In genomic region chrX:17294979-17295378, dm6 we compare ENCODE assay signal across 4 fruit fly cellular contexts.
TF ChIP-seq lines count a peak whose summit lies in the region.

No protein-coding gene starts in this region.

- no peak for TF ChIP-seq CTCF in whole organism, embryonic (GFP tag; optimal IDR thresholded peaks at IDR 0.05; lab: Kevin White, UChicago)

TF ChIP-seq in whole organism, embryonic, 481 proteins besides CTCF, POLR2A, EP300 and RAD21 (continues in another document):
- no peak for TF ChIP-seq Jarid2 (GFP tag; optimal IDR thresholded peaks at IDR 0.05; lab: Kevin White, UChicago)
- TF ChIP-seq CG11723 (GFP tag; optimal IDR thresholded peaks at IDR 0.05; lab: Kevin White, UChicago) = no peak
- peak; percentile 49; the same call in 1 of the 2 replicates for TF ChIP-seq vvl (GFP tag; IDR thresholded peaks at IDR 0.05; lab: Robert Waterston, UW)
- no peak for TF ChIP-seq CG32767 (GFP tag; IDR thresholded peaks at IDR 0.05; lab: Robert Waterston, UW)
- TF ChIP-seq prd (optimal IDR thresholded peaks at IDR 0.05; lab: Kevin White, UChicago) = no peak
- TF ChIP-seq prd (GFP tag; IDR thresholded peaks at IDR 0.05; lab: Robert Waterston, UW) = peak; percentile 42; the same call in 2 of the 3 replicates
- TF ChIP-seq CG4404 (GFP tag; IDR thresholded peaks at IDR 0.05; lab: Robert Waterston, UW) = 0 out of 2 replicates have a peak, but pooled peaks have one; percentile 11
- no peak for TF ChIP-seq CG10654 (GFP tag; optimal IDR thresholded peaks at IDR 0.05; lab: Kevin White, UChicago)
- TF ChIP-seq gcm (GFP tag; optimal IDR thresholded peaks at IDR 0.05; lab: Kevin White, UChicago) = no peak
- TF ChIP-seq slbo (GFP tag; IDR thresholded peaks at IDR 0.05; lab: Robert Waterston, UW) = peak; percentile 48; the same call in 1 of the 2 replicates
- peak; percentile 24 for TF ChIP-seq CG7556 (GFP tag; optimal IDR thresholded peaks at IDR 0.05; lab: Kevin White, UChicago)
- TF ChIP-seq CG17361 (GFP tag; IDR thresholded peaks at IDR 0.05; lab: Robert Waterston, UW) = peak; percentile 48; the same call in 1 of the 3 replicates
- TF ChIP-seq CG13287 (GFP tag; IDR thresholded peaks at IDR 0.05; lab: Robert Waterston, UW; ENCODE audit: partially characterized antibody) = no peak
- TF ChIP-seq CG11696 (GFP tag; IDR thresholded peaks at IDR 0.05; lab: Robert Waterston, UW) = no peak
- no peak for TF ChIP-seq CG12299 (tag; optimal IDR thresholded peaks at IDR 0.05; lab: Kevin White, UChicago)
- peak; percentile 23 for TF ChIP-seq Oli (tag; optimal IDR thresholded peaks at IDR 0.05; lab: Kevin White, UChicago)
- TF ChIP-seq HmgD (GFP tag; optimal IDR thresholded peaks at IDR 0.05; lab: Kevin White, UChicago) = no peak
- TF ChIP-seq toy (GFP tag; IDR thresholded peaks at IDR 0.05; lab: Robert Waterston, UW) = no peak
- TF ChIP-seq sens-2 (GFP tag; IDR thresholded peaks at IDR 0.05; lab: Robert Waterston, UW) = no peak
- TF ChIP-seq Hsf (GFP tag; optimal IDR thresholded peaks at IDR 0.05; lab: Kevin White, UChicago) = no peak
- TF ChIP-seq CG2678 (tag; optimal IDR thresholded peaks at IDR 0.05; lab: Kevin White, UChicago) = peak; percentile 18
- peak; percentile 12 for TF ChIP-seq CoRest (tag; optimal IDR thresholded peaks at IDR 0.05; lab: Kevin White, UChicago)

TF ChIP-seq in whole organism, prepupa, 60 proteins besides CTCF, POLR2A, EP300 and RAD21 (continues in another document):
- no peak for TF ChIP-seq fkh (GFP tag; optimal IDR thresholded peaks at IDR 0.05; lab: Kevin White, UChicago)
- no peak for TF ChIP-seq dsx (GFP tag; optimal IDR thresholded peaks at IDR 0.05; lab: Kevin White, UChicago; ENCODE audit: poor library complexity, severe bottlenecking)
- peak; percentile 37 for TF ChIP-seq CG32006 (GFP tag; optimal IDR thresholded peaks at IDR 0.05; lab: Kevin White, UChicago)
- TF ChIP-seq salr (GFP tag; optimal IDR thresholded peaks at IDR 0.05; lab: Kevin White, UChicago) = no peak
- TF ChIP-seq CG11902 (GFP tag; optimal IDR thresholded peaks at IDR 0.05; lab: Kevin White, UChicago) = no peak
- TF ChIP-seq Blimp-1 (GFP tag; optimal IDR thresholded peaks at IDR 0.05; lab: Kevin White, UChicago) = no peak
- TF ChIP-seq CG6808 (GFP tag; optimal IDR thresholded peaks at IDR 0.05; lab: Kevin White, UChicago) = no peak
- TF ChIP-seq CG3032 (tag; optimal IDR thresholded peaks at IDR 0.05; lab: Kevin White, UChicago) = no peak
- no peak for TF ChIP-seq acj6 (GFP tag; optimal IDR thresholded peaks at IDR 0.05; lab: Kevin White, UChicago)
- TF ChIP-seq Sox14 (GFP tag; optimal IDR thresholded peaks at IDR 0.05; lab: Kevin White, UChicago) = no peak
- no peak for TF ChIP-seq Hr39 (GFP tag; optimal IDR thresholded peaks at IDR 0.05; lab: Kevin White, UChicago)
- peak; percentile 6 for TF ChIP-seq esn (GFP tag; optimal IDR thresholded peaks at IDR 0.05; lab: Kevin White, UChicago)
- TF ChIP-seq Hr4 (GFP tag; optimal IDR thresholded peaks at IDR 0.05; lab: Kevin White, UChicago) = peak; percentile 29
- no peak for TF ChIP-seq CG34406 (GFP tag; optimal IDR thresholded peaks at IDR 0.05; lab: Kevin White, UChicago)
- no peak for TF ChIP-seq CG8632 (GFP tag; optimal IDR thresholded peaks at IDR 0.05; lab: Kevin White, UChicago)
- no peak for TF ChIP-seq Hr38 (GFP tag; optimal IDR thresholded peaks at IDR 0.05; lab: Kevin White, UChicago)
- no peak for TF ChIP-seq Lpt (GFP tag; optimal IDR thresholded peaks at IDR 0.05; lab: Kevin White, UChicago)
- no peak for TF ChIP-seq Ets21C (GFP tag; optimal IDR thresholded peaks at IDR 0.05; lab: Kevin White, UChicago)
- TF ChIP-seq CG4318 (GFP tag; optimal IDR thresholded peaks at IDR 0.05; lab: Kevin White, UChicago) = no peak
- peak in 1 of 2 experiments; percentile 15 for TF ChIP-seq ss (GFP tag; optimal IDR thresholded peaks at IDR 0.05; lab: Kevin White, UChicago)
- no peak for TF ChIP-seq vri (GFP tag; optimal IDR thresholded peaks at IDR 0.05; lab: Kevin White, UChicago)
- no peak for TF ChIP-seq fd85E (GFP tag; optimal IDR thresholded peaks at IDR 0.05; lab: Kevin White, UChicago)
- TF ChIP-seq Eip78C (GFP tag; lab: Kevin White, UChicago) = peak; percentile 76
- no peak for TF ChIP-seq CG10669 (GFP tag; optimal IDR thresholded peaks at IDR 0.05; lab: Kevin White, UChicago)
- no peak for TF ChIP-seq spab (GFP tag; optimal IDR thresholded peaks at IDR 0.05; lab: Kevin White, UChicago)

TF ChIP-seq in whole organism, pupa, 21 proteins besides CTCF, POLR2A, EP300 and RAD21:
- TF ChIP-seq Snoo (tag; optimal IDR thresholded peaks at IDR 0.05; lab: Kevin White, UChicago) (no peak), EcR (GFP tag; optimal IDR thresholded peaks at IDR 0.05; lab: Kevin White, UChicago) (no peak), D1 (tag; optimal IDR thresholded peaks at IDR 0.05; lab: Kevin White, UChicago) (no peak), CG13204 (GFP tag; optimal IDR thresholded peaks at IDR 0.05; lab: Kevin White, UChicago) (no peak), CG4496 (GFP tag; IDR thresholded peaks at IDR 0.05; lab: Robert Waterston, UW) (peak; percentile 71), Ets98B (GFP tag; IDR thresholded peaks at IDR 0.05; lab: Robert Waterston, UW) (peak; percentile 31; the same call in 1 of the 2 replicates), CG32121 (GFP tag; IDR thresholded peaks at IDR 0.05; lab: Robert Waterston, UW) (no peak), rn (GFP tag; IDR thresholded peaks at IDR 0.05; lab: Robert Waterston, UW) (no peak), CG12605 (GFP tag; IDR thresholded peaks at IDR 0.05; lab: Robert Waterston, UW) (no peak), Pif1A (GFP tag; optimal IDR thresholded peaks at IDR 0.05; lab: Kevin White, UChicago) (no peak), CG15710 (tag; optimal IDR thresholded peaks at IDR 0.05; lab: Kevin White, UChicago) (no peak), CG10348 (GFP tag; IDR thresholded peaks at IDR 0.05; lab: Robert Waterston, UW) (no peak), CG9948 (tag; optimal IDR thresholded peaks at IDR 0.05; lab: Kevin White, UChicago) (no peak), CG8301 (tag; optimal IDR thresholded peaks at IDR 0.05; lab: Kevin White, UChicago) (no peak), CG17806 (tag; optimal IDR thresholded peaks at IDR 0.05; lab: Kevin White, UChicago) (no peak), fd96Ca (GFP tag; IDR thresholded peaks at IDR 0.05; lab: Robert Waterston, UW) (0 out of 3 replicates have a peak, but pooled peaks have one; percentile 17), CG8159 (tag; optimal IDR thresholded peaks at IDR 0.05; lab: Kevin White, UChicago) (no peak), CG14655 (GFP tag; optimal IDR thresholded peaks at IDR 0.05; lab: Kevin White, UChicago) (no peak), Pif1B (GFP tag; optimal IDR thresholded peaks at IDR 0.05; lab: Kevin White, UChicago) (no peak)

TF ChIP-seq in whole organism, wandering third instar larva, 38 proteins besides CTCF, POLR2A, EP300 and RAD21:
- TF ChIP-seq foxo (GFP tag; optimal IDR thresholded peaks at IDR 0.05; lab: Kevin White, UChicago) (peak in 1 of 2 experiments; percentile 39), woc (GFP tag; optimal IDR thresholded peaks at IDR 0.05; lab: Kevin White, UChicago) (peak; percentile 25), tai (GFP tag; optimal IDR thresholded peaks at IDR 0.05; lab: Kevin White, UChicago) (peak; percentile 9), sage (GFP tag; optimal IDR thresholded peaks at IDR 0.05; lab: Kevin White, UChicago) (no peak), fru (GFP tag; optimal IDR thresholded peaks at IDR 0.05; lab: Kevin White, UChicago) (peak; percentile 43), ey (GFP tag; optimal IDR thresholded peaks at IDR 0.05; lab: Kevin White, UChicago) (peak; percentile 13)
